Worm (Caenorhabditis elegans) whole organism, late embryonic: ENCODE data around the gene spch-1.

ENCODE experiments used
- ama-1 ChIP-seq: fragments of 150-350 bp; optimal IDR thresholded peaks from 2 replicates; lab custom pipeline; 2014
- ceh-18 ChIP-seq: sonication (generic microtip); optimal IDR thresholded peaks from 2 replicates; lab custom pipeline; 2016; ENCODE audit warnings: missing genetic modification characterization, missing compliant biosample characterization
- ceh-19 ChIP-seq: fragments of 200-800 bp; sonication (Bioruptor generic); optimal IDR thresholded peaks from 2 replicates; lab custom pipeline; 2018; ENCODE audit warnings: mild to moderate bottlenecking, missing genetic modification characterization, missing compliant biosample characterization
- ceh-2 ChIP-seq: sonication (generic microtip); optimal IDR thresholded peaks from 2 replicates; lab custom pipeline; 2016; ENCODE audit warnings: missing genotype, missing genetic modification characterization, missing compliant biosample characterization
- ceh-45 ChIP-seq: fragments of 200-800 bp; sonication (Bioruptor generic); IDR thresholded peaks from 2 replicates; pipeline ENCODE4 v1.3.6; 2022; ENCODE audit warnings: missing genetic modification reagents, missing genetic modification characterization, missing compliant biosample characterization
- hlh-13 ChIP-seq: fragments of 200-800 bp; sonication (Bioruptor generic); optimal IDR thresholded peaks from 2 replicates; lab custom pipeline; 2018; ENCODE audit warnings: mild to moderate bottlenecking, missing genetic modification characterization, missing compliant biosample characterization
- hlh-6 ChIP-seq: sonication (generic microtip); optimal IDR thresholded peaks from 2 replicates; lab custom pipeline; 2016; ENCODE audit warnings: missing genotype, missing genetic modification characterization, missing compliant biosample characterization
- lin-11 ChIP-seq: fragments of 200-800 bp; sonication (Bioruptor generic); optimal IDR thresholded peaks from 2 replicates; lab custom pipeline; 2018; ENCODE audit warnings: mild to moderate bottlenecking, missing genetic modification characterization, missing compliant biosample characterization
- nhr-11 ChIP-seq: fragments of 150-350 bp; optimal IDR thresholded peaks from 2 replicates; lab custom pipeline; 2014; ENCODE audit warnings: missing biosample characterization, missing genetic modification characterization
- pqm-1 ChIP-seq: sonication (generic microtip); optimal IDR thresholded peaks from 2 replicates; lab custom pipeline; 2016; ENCODE audit warnings: missing genetic modification characterization, missing compliant biosample characterization
- rnt-1 ChIP-seq: sonication (generic microtip); optimal IDR thresholded peaks from 2 replicates; lab custom pipeline; 2016; ENCODE audit warnings: missing genetic modification characterization, missing compliant biosample characterization
- unc-42 ChIP-seq: sonication (generic microtip); optimal IDR thresholded peaks from 2 replicates; lab custom pipeline; 2016; ENCODE audit warnings: missing genotype, missing genetic modification characterization, missing compliant biosample characterization
- unc-55 ChIP-seq: sonication (generic microtip); optimal IDR thresholded peaks from 2 replicates; lab custom pipeline; 2017; ENCODE audit warnings: missing biosample characterization, missing genetic modification reagents, missing genetic modification characterization

DNA sequence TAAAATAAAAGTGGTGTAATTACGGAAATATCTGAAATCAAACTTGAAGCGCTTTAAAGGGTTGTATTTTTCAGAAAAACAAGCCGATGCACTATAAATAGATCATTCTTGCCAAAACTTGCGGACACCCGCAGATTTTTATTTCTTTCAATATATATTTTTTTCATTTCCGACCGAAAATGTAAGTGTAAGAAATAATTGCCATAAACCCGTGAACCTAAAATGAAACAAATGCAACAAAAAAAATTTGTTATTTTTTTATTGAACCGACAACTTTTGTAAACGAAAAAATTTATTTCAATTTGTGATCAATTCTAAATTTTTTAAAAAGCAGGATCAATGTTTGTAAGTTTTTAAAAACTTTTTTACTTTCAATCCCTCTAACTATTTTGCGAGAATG is 30.5 kb downstream of the spch-1 start, which contains the start of gene W01B6.6:
- TF ChIP-seq ceh-19 (no peak), lin-11 (tag; lab: Kevin White, UChicago) (no peak), hlh-13 (GFP tag; lab: Kevin White, UChicago) (no peak), ceh-18 (tag; lab: Kevin White, UChicago) (no peak), pqm-1 (tag; lab: Kevin White, UChicago) (no peak), ceh-2 (tag; lab: Kevin White, UChicago) (no peak), unc-42 (no peak), unc-55 (GFP tag; lab: Kevin White, UChicago) (no peak), ceh-45 (GFP tag; lab: Robert Waterston, UW) (no peak), nhr-11 (tag; lab: Kevin White, UChicago) (no peak), ama-1 (no peak), hlh-6 (tag; lab: Kevin White, UChicago) (no peak), rnt-1 (tag; lab: Kevin White, UChicago) (no peak)
